Fruit fly (Drosophila melanogaster) whole organism, embryonic: ENCODE measurements around the gene CG11723.

ENCODE experiments used
- CG10267 ChIP-seq: fragments of 200-800 bp; sonication (Bioruptor generic); optimal IDR thresholded peaks from 2 replicates; lab custom pipeline; 2018; ENCODE audit warnings: missing biosample characterization, mild to moderate bottlenecking, missing genetic modification characterization, moderate library complexity
- CG10959 ChIP-seq: fragments of 200-800 bp; sonication (Bioruptor generic); IDR thresholded peaks from 2 replicates; pipeline ENCODE4 v1.3.6; 2022; ENCODE audit warnings: missing biosample characterization, missing genetic modification characterization
- CG11456 ChIP-seq: fragments of 200-800 bp; sonication (Bioruptor generic); IDR thresholded peaks from 3 replicates; pipeline ENCODE4 v1.3.6; 2022; ENCODE audit warnings: missing biosample characterization, missing genetic modification characterization
- CG13296 ChIP-seq: fragments of 200-800 bp; sonication (Bioruptor generic); optimal IDR thresholded peaks from 3 replicates; lab custom pipeline; 2018; ENCODE audit warnings: missing biosample characterization, mild to moderate bottlenecking, missing genetic modification characterization
- CG13624 ChIP-seq: fragments of 200-800 bp; sonication (Bioruptor generic); optimal IDR thresholded peaks from 2 replicates; lab custom pipeline; 2016; ENCODE audit warnings: missing biosample characterization, missing genetic modification characterization
- CG14667 ChIP-seq: fragments of 200-800 bp; sonication (Bioruptor generic); IDR thresholded peaks from 2 replicates; pipeline ENCODE4 v1.3.6; 2022; ENCODE audit warnings: missing biosample characterization, missing genetic modification characterization
- CG15073 ChIP-seq: fragments of 200-800 bp; sonication (Bioruptor generic); optimal IDR thresholded peaks from 2 replicates; lab custom pipeline; 2016; ENCODE audit warnings: missing biosample characterization, missing genetic modification characterization
- CG2129 ChIP-seq: fragments of 200-800 bp; sonication (Bioruptor generic); IDR thresholded peaks from 2 replicates; pipeline ENCODE4 v1.3.6; 2022; ENCODE audit warnings: missing biosample characterization, missing genetic modification characterization; ENCODE audit not compliant: partially characterized antibody
- CG32532 ChIP-seq: fragments of 200-800 bp; sonication (Bioruptor generic); IDR thresholded peaks from 2 replicates; pipeline ENCODE4 v1.3.6; 2022; ENCODE audit warnings: missing biosample characterization, missing genetic modification characterization
- CG3407 ChIP-seq: fragments of 200-800 bp; sonication (Bioruptor generic); optimal IDR thresholded peaks from 2 replicates; lab custom pipeline; 2018; ENCODE audit warnings: missing biosample characterization, mild to moderate bottlenecking, missing genetic modification characterization
- CG3847 ChIP-seq: fragments of 200-800 bp; sonication (Bioruptor generic); IDR thresholded peaks from 2 replicates; pipeline ENCODE4 v1.3.6; 2022; ENCODE audit warnings: missing biosample characterization, missing genetic modification characterization
- CG3995 ChIP-seq: fragments of 200-800 bp; sonication (Bioruptor generic); optimal IDR thresholded peaks from 3 replicates; lab custom pipeline; 2016; ENCODE audit warnings: missing biosample characterization, missing genetic modification characterization
- CG4282 ChIP-seq: fragments of 200-800 bp; sonication (Bioruptor generic); optimal IDR thresholded peaks from 2 replicates; lab custom pipeline; 2016; ENCODE audit warnings: missing biosample characterization, missing genetic modification characterization
- CG4360 ChIP-seq: fragments of 200-800 bp; sonication (Bioruptor generic); IDR thresholded peaks from 2 replicates; pipeline ENCODE4 v1.3.6; 2022; ENCODE audit warnings: missing biosample characterization, missing genetic modification characterization
- CG4820 ChIP-seq: fragments of 200-800 bp; sonication (Bioruptor generic); optimal IDR thresholded peaks from 3 replicates; lab custom pipeline; 2016; ENCODE audit warnings: missing biosample characterization, missing genetic modification characterization
- CG6813 ChIP-seq: fragments of 200-800 bp; sonication (Bioruptor generic); optimal IDR thresholded peaks from 2 replicates; lab custom pipeline; 2017; ENCODE audit warnings: missing biosample characterization, missing genetic modification characterization, mild to moderate bottlenecking, moderate library complexity, missing genetic modification reagents
- CG7271 ChIP-seq: fragments of 200-800 bp; sonication (Bioruptor generic); optimal IDR thresholded peaks from 2 replicates; lab custom pipeline; 2018; ENCODE audit warnings: missing biosample characterization, mild to moderate bottlenecking, missing genetic modification characterization, moderate library complexity
- CG8281 ChIP-seq: fragments of 200-800 bp; sonication (Bioruptor generic); optimal IDR thresholded peaks from 2 replicates; lab custom pipeline; 2018; ENCODE audit warnings: missing biosample characterization, mild to moderate bottlenecking, missing genetic modification characterization, moderate library complexity
- CG8388 ChIP-seq: fragments of 200-800 bp; sonication (Bioruptor generic); optimal IDR thresholded peaks from 2 replicates; lab custom pipeline; 2019; ENCODE audit warnings: missing biosample characterization, mild to moderate bottlenecking, missing genetic modification characterization, moderate library complexity
- CG9215 ChIP-seq: fragments of 200-800 bp; sonication (Bioruptor generic); IDR thresholded peaks from 2 replicates; pipeline ENCODE4 v1.3.6; 2022; ENCODE audit warnings: missing biosample characterization, missing genetic modification characterization
- CkIIα-i1 ChIP-seq: fragments of 200-800 bp; sonication (Bioruptor generic); IDR thresholded peaks from 2 replicates; pipeline ENCODE4 v1.3.6; 2022; ENCODE audit warnings: missing biosample characterization, missing genetic modification characterization
- E2f2 ChIP-seq: fragments of 200-800 bp; sonication (Bioruptor generic); IDR thresholded peaks from 2 replicates; pipeline ENCODE4 v1.3.6; 2022; ENCODE audit warnings: missing biosample characterization, missing genetic modification characterization
- ERR ChIP-seq: fragments of 200-800 bp; sonication (Bioruptor generic); optimal IDR thresholded peaks from 2 replicates; lab custom pipeline; 2016; ENCODE audit warnings: missing biosample characterization, missing genetic modification characterization
- Gug ChIP-seq: fragments of 200-800 bp; sonication (Bioruptor generic); IDR thresholded peaks from 4 replicates; pipeline ENCODE4 v1.3.6; 2022; ENCODE audit warnings: missing biosample characterization, missing genetic modification characterization
- Hr51 ChIP-seq, 2 experiments: fragments of 200-800 bp; sonication (Bioruptor generic); optimal IDR thresholded peaks; 2 replicates in 1 of 2; 3 replicates in 1 of 2; lab custom pipeline; 2016 to 2018; ENCODE audit warnings: missing biosample characterization in 2 of 2, missing genetic modification characterization in 2 of 2, mild to moderate bottlenecking in 1 of 2, moderate library complexity in 1 of 2
- MESR4 ChIP-seq: fragments of 200-800 bp; sonication (Bioruptor generic); optimal IDR thresholded peaks from 2 replicates; lab custom pipeline; 2018; ENCODE audit warnings: missing biosample characterization, mild to moderate bottlenecking, missing genetic modification characterization, moderate library complexity
- Nf-YB ChIP-seq: fragments of 200-800 bp; sonication (Bioruptor generic); optimal IDR thresholded peaks from 3 replicates; lab custom pipeline; 2019; ENCODE audit warnings: missing biosample characterization, mild to moderate bottlenecking, missing genetic modification characterization, moderate library complexity
- NfI ChIP-seq: fragments of 200-800 bp; sonication (Bioruptor generic); optimal IDR thresholded peaks from 3 replicates; lab custom pipeline; 2018; ENCODE audit warnings: missing biosample characterization, mild to moderate bottlenecking, missing genetic modification characterization, moderate library complexity
- Oli ChIP-seq: fragments of 200-800 bp; sonication (Bioruptor generic); optimal IDR thresholded peaks from 2 replicates; lab custom pipeline; 2018; ENCODE audit warnings: missing biosample characterization, mild to moderate bottlenecking, missing genetic modification characterization, moderate library complexity
- Sin3A ChIP-seq: fragments of >200 bp; optimal IDR thresholded peaks from 2 replicates; lab custom pipeline; 2018
- Six4 ChIP-seq: fragments of 200-800 bp; sonication (Bioruptor generic); optimal IDR thresholded peaks from 2 replicates; lab custom pipeline; 2016; ENCODE audit warnings: missing biosample characterization, missing genetic modification characterization
- Sox102F ChIP-seq: fragments of 200-800 bp; sonication (Bioruptor generic); optimal IDR thresholded peaks from 2 replicates; lab custom pipeline; 2018; ENCODE audit warnings: missing biosample characterization, mild to moderate bottlenecking, missing genetic modification characterization, moderate library complexity
- Sry-β ChIP-seq: fragments of 200-800 bp; sonication (Bioruptor generic); optimal IDR thresholded peaks from 2 replicates; lab custom pipeline; 2018; ENCODE audit warnings: missing biosample characterization, mild to moderate bottlenecking, missing genetic modification characterization, moderate library complexity
- ab ChIP-seq: fragments of 200-800 bp; sonication (Bioruptor generic); optimal IDR thresholded peaks from 2 replicates; lab custom pipeline; 2016; ENCODE audit warnings: missing biosample characterization, missing genetic modification characterization
- bbx ChIP-seq: fragments of 200-800 bp; sonication (Bioruptor generic); IDR thresholded peaks from 2 replicates; pipeline ENCODE4 v1.3.6; 2022; ENCODE audit warnings: missing biosample characterization, missing genetic modification characterization; ENCODE audit not compliant: partially characterized antibody
- bcd ChIP-seq: fragments of 200-800 bp; sonication (Bioruptor generic); optimal IDR thresholded peaks from 2 replicates; lab custom pipeline; 2017; ENCODE audit warnings: missing biosample characterization, mild to moderate bottlenecking, missing genetic modification characterization
- esg ChIP-seq: fragments of 200-800 bp; sonication (Bioruptor generic); conservative IDR thresholded peaks from 2 replicates; pipeline ENCODE4 v1.3.6; 2022; ENCODE audit warnings: missing biosample characterization, missing genetic modification characterization
- eyg ChIP-seq: fragments of 200-800 bp; sonication (Bioruptor generic); optimal IDR thresholded peaks from 3 replicates; lab custom pipeline; 2016; ENCODE audit warnings: missing biosample characterization, missing genetic modification characterization
- grn ChIP-seq: fragments of 200-800 bp; sonication (Bioruptor generic); optimal IDR thresholded peaks from 3 replicates; lab custom pipeline; 2017; ENCODE audit warnings: missing biosample characterization, missing genetic modification characterization
- gro ChIP-seq: fragments of 200-800 bp; sonication (Bioruptor generic); optimal IDR thresholded peaks from 2 replicates; lab custom pipeline; 2016; ENCODE audit warnings: missing biosample characterization, missing genetic modification characterization
- nau ChIP-seq: fragments of 200-800 bp; sonication (Bioruptor generic); optimal IDR thresholded peaks from 3 replicates; lab custom pipeline; 2017; ENCODE audit warnings: missing biosample characterization, mild to moderate bottlenecking, missing genetic modification characterization, missing genetic modification reagents
- phol ChIP-seq: fragments of 200-800 bp; sonication (Bioruptor generic); optimal IDR thresholded peaks from 3 replicates; lab custom pipeline; 2018; ENCODE audit warnings: missing biosample characterization, mild to moderate bottlenecking, missing genetic modification characterization, moderate library complexity
- pnt ChIP-seq: fragments of 200-800 bp; sonication (Bioruptor generic); optimal IDR thresholded peaks from 3 replicates; lab custom pipeline; 2016; ENCODE audit warnings: missing biosample characterization, missing genetic modification characterization
- prd ChIP-seq, 3 experiments: fragments of >200 bp in 2 of 3; fragments of 200-800 bp in 1 of 3; sonication (Bioruptor generic) in 1 of 3; optimal IDR thresholded peaks in 2 of 3; IDR thresholded peaks in 1 of 3; 2 replicates in 2 of 3; 3 replicates in 1 of 3; pipeline versions ENCODE4 v1.3.6 to Lab custom; 2017 to 2022; ENCODE audit warnings: missing biosample characterization in 1 of 3, missing genetic modification characterization in 1 of 3
- pros ChIP-seq: fragments of 200-800 bp; sonication (Bioruptor generic); optimal IDR thresholded peaks from 3 replicates; lab custom pipeline; 2019; ENCODE audit warnings: missing biosample characterization, mild to moderate bottlenecking, missing genetic modification characterization, moderate library complexity
- rib ChIP-seq: fragments of 200-800 bp; sonication (Bioruptor generic); IDR thresholded peaks from 2 replicates; pipeline ENCODE4 v1.3.6; 2022; ENCODE audit warnings: missing biosample characterization, missing genetic modification characterization
- schlank ChIP-seq: fragments of 200-800 bp; sonication (Bioruptor generic); optimal IDR thresholded peaks from 2 replicates; lab custom pipeline; 2018; ENCODE audit warnings: missing biosample characterization, mild to moderate bottlenecking, missing genetic modification characterization
- wor ChIP-seq: fragments of 200-800 bp; sonication (Bioruptor generic); IDR thresholded peaks from 2 replicates; pipeline ENCODE4 v1.3.6; 2022; ENCODE audit warnings: missing biosample characterization, missing genetic modification characterization
- yki ChIP-seq: fragments of >200 bp; optimal IDR thresholded peaks from 3 replicates; lab custom pipeline; 2018

CG11723 gene

dm6 chr2L:2177312-2177968 is 30.4 kb upstream of the CG11723 start (continued):
- TF ChIP-seq prd (optimal IDR thresholded peaks at IDR 0.05; lab: Kevin White, UChicago), result no peak
- peak; percentile 56 for TF ChIP-seq prd (GFP tag; IDR thresholded peaks at IDR 0.05; lab: Robert Waterston, UW)
- TF ChIP-seq CG13624 (GFP tag; lab: Kevin White, UChicago), result peak; percentile 45
- TF ChIP-seq Sin3A (lab: Kevin White, UChicago), result no peak
- TF ChIP-seq phol (tag; lab: Kevin White, UChicago), result peak; percentile 38
- TF ChIP-seq CG6813 (GFP tag; lab: Kevin White, UChicago), result peak; percentile 50
- 0 out of 2 replicates have a peak, but pooled peaks have one; percentile 29 for TF ChIP-seq CG3847
- no peak for TF ChIP-seq Sry-β
- peak; percentile 23; the same call in 1 of the 2 replicates for TF ChIP-seq esg (GFP tag; lab: Robert Waterston, UW)
- 0 out of 3 replicates have a peak, but pooled peaks have one; percentile 60 for TF ChIP-seq CG11456 (GFP tag; lab: Robert Waterston, UW)
- no peak for TF ChIP-seq schlank (tag; lab: Kevin White, UChicago)
- peak; percentile 47 for TF ChIP-seq bcd (GFP tag; lab: Kevin White, UChicago)
- no peak for TF ChIP-seq CG10959
- TF ChIP-seq MESR4 (GFP tag; lab: Kevin White, UChicago), result no peak
- TF ChIP-seq Oli (tag; lab: Kevin White, UChicago), result peak; percentile 63
- no peak for TF ChIP-seq CG14667 (GFP tag; lab: Robert Waterston, UW)
- peak; percentile 63 for TF ChIP-seq grn (GFP tag; lab: Kevin White, UChicago)
- 0 out of 2 replicates have a peak, but pooled peaks have one; percentile 31 for TF ChIP-seq CG9215 (GFP tag; lab: Robert Waterston, UW)
- TF ChIP-seq yki (lab: Kevin White, UChicago), result no peak
- peak; percentile 61 for TF ChIP-seq CG32532 (GFP tag; lab: Robert Waterston, UW)
- TF ChIP-seq CG7271 (tag; lab: Kevin White, UChicago), result no peak
- 0 out of 4 replicates have a peak, but pooled peaks have one; percentile 4 for TF ChIP-seq Gug
- TF ChIP-seq CG13296 (GFP tag; lab: Kevin White, UChicago), result no peak
- no peak for TF ChIP-seq CG3407 (GFP tag; lab: Kevin White, UChicago)
- peak; percentile 38 for TF ChIP-seq nau (GFP tag; lab: Kevin White, UChicago)
- TF ChIP-seq CG8281 (tag; lab: Kevin White, UChicago), result no peak
- no peak for TF ChIP-seq Nf-YB (GFP tag; lab: Kevin White, UChicago)
- TF ChIP-seq ab, result peak; percentile 54
- TF ChIP-seq Six4, result peak; percentile 14
- peak; percentile 39 to 59 for TF ChIP-seq Hr51 (GFP tag; optimal IDR thresholded peaks at IDR 0.05; lab: Kevin White, UChicago)
- TF ChIP-seq wor (GFP tag; lab: Robert Waterston, UW), result no peak
- TF ChIP-seq CG4282 (GFP tag; lab: Kevin White, UChicago), result peak; percentile 88
- TF ChIP-seq CG8388 (GFP tag; lab: Kevin White, UChicago), result peak; percentile 31
- peak; percentile 36 for TF ChIP-seq CG4820 (GFP tag; lab: Kevin White, UChicago)
- no peak for TF ChIP-seq CG2129 (GFP tag; lab: Robert Waterston, UW)
- no peak for TF ChIP-seq ERR (GFP tag; lab: Kevin White, UChicago)
- TF ChIP-seq E2f2 (GFP tag; lab: Robert Waterston, UW), result peak; percentile 24; the same call in 1 of the 2 replicates
- peak; percentile 5 for TF ChIP-seq CG10267 (tag; lab: Kevin White, UChicago)
- TF ChIP-seq pros (GFP tag; lab: Kevin White, UChicago), result peak; percentile 6
- peak; percentile 50 for TF ChIP-seq Sox102F (GFP tag; lab: Kevin White, UChicago)
- TF ChIP-seq CG15073 (GFP tag; lab: Kevin White, UChicago), result no peak
- TF ChIP-seq pnt, result no peak
- peak; percentile 37 for TF ChIP-seq NfI (GFP tag; lab: Kevin White, UChicago)
- no peak for TF ChIP-seq bbx
- peak; percentile 19 for TF ChIP-seq eyg (GFP tag; lab: Kevin White, UChicago)
- TF ChIP-seq rib (GFP tag; lab: Robert Waterston, UW), result no peak
- TF ChIP-seq CG3995, result no peak
- peak; percentile 62 for TF ChIP-seq gro (GFP tag; lab: Kevin White, UChicago)
- TF ChIP-seq CkIIα-i1 (GFP tag; lab: Robert Waterston, UW), result no peak
- TF ChIP-seq CG4360 (GFP tag; lab: Robert Waterston, UW), result no peak
